Fruit fly (Drosophila melanogaster): ENCODE data around the gene mib2.

DNA sequence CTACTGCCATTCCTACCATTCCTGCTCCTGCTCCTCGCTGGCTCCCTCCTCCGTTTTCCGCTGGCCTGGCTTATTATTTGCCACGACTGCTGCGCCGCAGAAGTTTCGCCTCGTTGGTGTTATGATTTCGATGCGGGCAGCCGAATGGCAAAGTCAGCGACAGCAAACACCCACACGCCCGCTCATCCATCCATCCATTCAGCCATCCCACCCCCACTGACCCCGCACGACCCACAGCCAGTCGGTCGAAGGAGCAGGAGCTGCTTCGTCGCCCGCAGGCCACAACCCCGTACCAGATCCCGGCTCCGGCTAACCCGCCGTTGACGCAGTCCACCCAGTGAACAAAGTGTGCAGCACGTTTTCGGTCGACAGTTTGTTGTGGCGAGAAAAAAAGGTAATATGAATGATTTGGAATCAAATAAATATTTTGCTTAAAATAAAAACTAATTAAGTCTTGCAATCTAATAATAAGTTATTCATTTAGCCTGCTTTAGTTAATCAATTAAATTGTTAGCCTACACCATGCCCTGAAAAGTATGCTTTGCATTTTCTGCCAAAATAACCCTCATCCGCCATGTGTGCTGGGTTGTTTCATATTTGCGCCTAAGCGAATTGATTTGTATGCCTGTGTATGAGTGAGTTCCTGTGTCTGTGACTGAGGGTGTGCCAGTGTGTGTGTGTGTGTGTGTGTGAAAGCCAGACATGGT, 7.6 kb upstream of the mib2 start:
- TF ChIP-seq CG8301 (tag; optimal IDR thresholded peaks at IDR 0.05) (peak; percentile 55), gl (tag; optimal IDR thresholded peaks at IDR 0.05) (peak; percentile 46), CG17806 (tag; optimal IDR thresholded peaks at IDR 0.05) (peak; percentile 66), rn (GFP tag; IDR thresholded peaks at IDR 0.05) (no peak), Pif1B (GFP tag; optimal IDR thresholded peaks at IDR 0.05) (peak; percentile 15), CG8159 (tag; optimal IDR thresholded peaks at IDR 0.05) (peak; percentile 84), Pif1A (GFP tag; optimal IDR thresholded peaks at IDR 0.05) (peak; percentile 52), CG15710 (tag; optimal IDR thresholded peaks at IDR 0.05) (peak; percentile 79), CG32121 (GFP tag; IDR thresholded peaks at IDR 0.05) (no peak)
